Worm (Caenorhabditis elegans) whole organism, mixed stage, embryonic: ENCODE results near the gene BE10.5.

Experiments used
- blmp-1 ChIP-seq: fragments of 150-350 bp; optimal IDR thresholded peaks from 2 replicates; lab custom pipeline; 2014; ENCODE audit warnings: missing biosample characterization, missing genetic modification characterization
- ceh-43 ChIP-seq: fragments of 200-800 bp; sonication (Bioruptor generic); optimal IDR thresholded peaks from 2 replicates; lab custom pipeline; 2018; ENCODE audit warnings: mild to moderate bottlenecking, missing genetic modification characterization, moderate library complexity, missing compliant biosample characterization
- elt-1 ChIP-seq: sonication (generic microtip); optimal IDR thresholded peaks from 2 replicates; lab custom pipeline; 2017; ENCODE audit warnings: missing genetic modification characterization, mild to moderate bottlenecking, missing compliant biosample characterization, antibody characterized with exemption, moderate library complexity, borderline replicate concordance; ENCODE audit not compliant: insufficient read depth
- elt-3 ChIP-seq: fragments of 150-350 bp; optimal IDR thresholded peaks from 2 replicates; lab custom pipeline; 2014; ENCODE audit warnings: missing biosample characterization, missing genetic modification characterization
- mab-5 ChIP-seq: fragments of 150-350 bp; optimal IDR thresholded peaks from 2 replicates; lab custom pipeline; 2014; ENCODE audit warnings: missing biosample characterization, missing genetic modification characterization
- mep-1 ChIP-seq: fragments of 150-350 bp; optimal IDR thresholded peaks from 2 replicates; lab custom pipeline; 2017; ENCODE audit warnings: missing biosample characterization, missing genetic modification reagents, missing genetic modification characterization, inconsistent platforms
- mls-2 ChIP-seq: sonication (generic microtip); optimal IDR thresholded peaks from 2 replicates; lab custom pipeline; 2016; ENCODE audit warnings: mild to moderate bottlenecking, missing genetic modification characterization, moderate library complexity, missing compliant biosample characterization
- nhr-28 ChIP-seq: fragments of 150-350 bp; optimal IDR thresholded peaks from 2 replicates; lab custom pipeline; 2014; ENCODE audit warnings: missing biosample characterization, missing genetic modification characterization
- nhr-76 ChIP-seq: sonication (generic microtip); optimal IDR thresholded peaks from 2 replicates; lab custom pipeline; 2017; ENCODE audit warnings: missing biosample characterization, missing genetic modification characterization
- unc-62 ChIP-seq: fragments of 150-350 bp; optimal IDR thresholded peaks from 2 replicates; lab custom pipeline; 2014; ENCODE audit warnings: missing biosample characterization, missing genetic modification reagents, missing genetic modification characterization
- zip-8 ChIP-seq: fragments of 150-350 bp; optimal IDR thresholded peaks from 2 replicates; lab custom pipeline; 2014; ENCODE audit warnings: missing biosample characterization, missing genetic modification characterization

- TF ChIP-seq unc-62 (no peak), nhr-76 (tag; lab: Kevin White, UChicago) (no peak), mep-1 (tag; lab: Kevin White, UChicago) (no peak), mls-2 (tag; lab: Kevin White, UChicago) (no peak), elt-3 (tag; lab: Kevin White, UChicago) (no peak), zip-8 (tag; lab: Kevin White, UChicago) (no peak), blmp-1 (tag; lab: Kevin White, UChicago) (no peak), ceh-43 (no peak), elt-1 (tag; lab: Kevin White, UChicago) (no peak), mab-5 (tag; lab: Kevin White, UChicago) (no peak), nhr-28 (tag; lab: Kevin White, UChicago) (no peak)
Measured at ce11 chrIII:12838299-12838698, 31.7 kb upstream of the BE10.5 start.
